Worm (Caenorhabditis elegans): Measurements from ENCODE around the gene grd-9.
A peak's percentile ranks its signal among the peaks of the same experiment; 100 is the strongest.

The grd-9 gene

DNA sequence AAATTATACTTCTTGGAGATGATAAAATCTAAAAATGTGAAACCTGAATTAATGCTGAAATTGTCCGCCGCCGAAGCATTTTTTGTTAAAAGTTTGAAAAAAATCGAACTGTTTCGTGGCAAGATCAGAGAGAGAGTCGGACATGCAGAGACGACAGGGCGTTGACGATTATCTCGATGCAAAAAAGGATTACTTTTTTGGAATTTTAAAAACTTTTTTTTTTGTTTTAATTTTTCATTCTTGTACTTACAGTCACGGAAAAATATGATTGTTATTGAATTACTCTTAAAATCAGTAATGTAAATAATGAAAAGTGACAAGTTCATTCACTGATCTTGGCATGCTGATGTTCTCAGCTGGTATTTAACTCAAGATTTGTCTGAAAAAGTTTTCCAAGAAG, 41.6 kb downstream of the grd-9 start, which contains the start of the genes M03F8.5 and M03F8.7:
Gene M03F8.5, minus strand, starts transcription at position 101 of the 400 bp plus-strand sequence.
Gene M03F8.7, plus strand, starts transcription at position 249 of the 400 bp plus-strand sequence.
- no peak for TF ChIP-seq lin-15B (tag; optimal IDR thresholded peaks at IDR 0.05)
- TF ChIP-seq ztf-11 (tag; optimal IDR thresholded peaks at IDR 0.05), result no peak
- no peak for TF ChIP-seq fkh-10 (GFP tag; optimal IDR thresholded peaks at IDR 0.05)
- TF ChIP-seq jun-1 (tag; optimal IDR thresholded peaks at IDR 0.05), result no peak
- no peak for TF ChIP-seq nhr-67 (tag; optimal IDR thresholded peaks at IDR 0.05)
- no peak for TF ChIP-seq nhr-28 (tag; optimal IDR thresholded peaks at IDR 0.05)
- no peak for TF ChIP-seq lsy-12 (tag; optimal IDR thresholded peaks at IDR 0.05)
- TF ChIP-seq nhr-76 (tag; optimal IDR thresholded peaks at IDR 0.05), result no peak
- no peak for TF ChIP-seq daf-12 (tag; optimal IDR thresholded peaks at IDR 0.05)
- TF ChIP-seq fos-1 (tag; optimal IDR thresholded peaks at IDR 0.05), result no peak
- TF ChIP-seq aly-2 (tag; optimal IDR thresholded peaks at IDR 0.05), result no peak
- no peak for TF ChIP-seq pha-4 (tag; optimal IDR thresholded peaks at IDR 0.05)
- TF ChIP-seq ZK546.5 (tag; optimal IDR thresholded peaks at IDR 0.05), result no peak

DNA sequence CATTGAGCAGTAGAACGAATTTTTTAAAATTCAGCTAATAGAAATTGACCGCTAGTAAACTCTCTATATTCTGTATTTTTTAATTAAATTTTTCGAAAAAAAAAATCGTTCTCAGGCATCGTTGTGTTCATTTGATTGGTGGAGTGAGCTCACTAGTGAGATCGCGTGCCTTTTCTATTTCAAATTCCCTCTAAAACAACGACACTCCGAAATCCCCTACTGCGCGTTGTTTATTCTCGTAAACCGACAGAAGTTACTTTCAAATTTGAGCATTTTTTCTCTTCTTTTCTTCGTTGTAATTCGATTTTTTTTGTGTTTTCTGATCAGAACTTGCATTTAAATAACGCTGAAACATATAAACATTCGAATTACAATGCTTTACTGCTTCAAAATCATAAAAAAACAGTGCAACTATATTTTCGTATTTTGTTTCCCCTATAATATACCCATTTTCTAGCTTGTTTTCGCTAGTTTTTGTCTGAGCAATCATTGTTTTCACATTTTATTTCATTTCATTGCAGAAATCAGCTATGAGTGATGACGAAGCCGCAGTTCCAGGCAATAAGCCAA, 44.5 kb downstream of the grd-9 start, which contains the start of gene syf-3:
Gene syf-3, plus strand, starts transcription at position 520 of the 570 bp plus-strand sequence.
- TF ChIP-seq lin-15B (tag; optimal IDR thresholded peaks at IDR 0.05), result peak; percentile 41
- peak; percentile 52 for TF ChIP-seq nfya-1 (tag; optimal IDR thresholded peaks at IDR 0.05; ENCODE audit: insufficient read depth)
- TF ChIP-seq pha-4 (tag; optimal IDR thresholded peaks at IDR 0.05), result peak; percentile 63
- TF ChIP-seq sea-2 (GFP tag; optimal IDR thresholded peaks at IDR 0.05), result no peak
- TF ChIP-seq aly-2 (tag; optimal IDR thresholded peaks at IDR 0.05), result no peak
- no peak for TF ChIP-seq nhr-12 (tag; optimal IDR thresholded peaks at IDR 0.05)
- peak; percentile 83 for TF ChIP-seq R02D3.7 (tag; optimal IDR thresholded peaks at IDR 0.05)
- peak; percentile 7 for TF ChIP-seq jun-1 (tag; optimal IDR thresholded peaks at IDR 0.05)
- TF ChIP-seq hmg-11 (tag; optimal IDR thresholded peaks at IDR 0.05), result peak; percentile 69
- no peak for TF ChIP-seq unc-39 (tag; optimal IDR thresholded peaks at IDR 0.05)

DNA sequence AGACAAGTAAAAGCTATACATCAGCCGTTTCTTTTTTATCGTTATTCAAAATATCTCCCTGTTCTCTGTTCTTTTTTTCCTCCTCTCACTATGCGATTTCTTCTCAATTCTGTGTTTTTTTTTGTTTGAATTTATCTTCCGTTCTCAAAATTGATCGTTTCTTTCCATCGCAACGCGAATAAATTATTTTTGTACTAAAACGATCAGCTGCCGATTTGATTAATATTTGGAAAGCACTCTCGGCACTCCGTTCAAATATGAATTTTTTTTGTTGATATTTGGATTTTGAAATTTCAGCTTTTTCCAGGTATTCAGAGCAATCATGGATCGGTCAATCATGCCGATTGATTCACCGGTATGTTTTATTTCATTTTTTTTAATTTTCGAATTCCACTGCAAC, 48.0 kb downstream of the grd-9 start, which contains the start of gene pst-1:
Gene pst-1, plus strand, starts transcription at position 301 of the 400 bp plus-strand sequence.
- TF ChIP-seq ceh-16 (tag; optimal IDR thresholded peaks at IDR 0.05), result no peak
- no peak for TF ChIP-seq mml-1 (tag; optimal IDR thresholded peaks at IDR 0.05)
- TF ChIP-seq sea-2 (GFP tag; optimal IDR thresholded peaks at IDR 0.05), result no peak
- TF ChIP-seq elt-1 (tag; optimal IDR thresholded peaks at IDR 0.05), result no peak
- TF ChIP-seq lin-39 (tag; optimal IDR thresholded peaks at IDR 0.05), result no peak
- TF ChIP-seq elt-3 (tag; optimal IDR thresholded peaks at IDR 0.05), result no peak
- TF ChIP-seq nhr-28 (tag; optimal IDR thresholded peaks at IDR 0.05), result no peak
- no peak for TF ChIP-seq nhr-23 (tag; optimal IDR thresholded peaks at IDR 0.05)
- TF ChIP-seq nfya-1 (tag; optimal IDR thresholded peaks at IDR 0.05; ENCODE audit: insufficient read depth), result no peak
- TF ChIP-seq fkh-2 (tag; optimal IDR thresholded peaks at IDR 0.05), result no peak
- no peak for TF ChIP-seq unc-62 (GFP tag; optimal IDR thresholded peaks at IDR 0.05)
- TF ChIP-seq fos-1 (tag; optimal IDR thresholded peaks at IDR 0.05), result no peak
- TF ChIP-seq skn-1 (tag; optimal IDR thresholded peaks at IDR 0.05), result no peak
- no peak for TF ChIP-seq ceh-82 (tag; optimal IDR thresholded peaks at IDR 0.05)
- no peak for TF ChIP-seq nhr-43 (tag; optimal IDR thresholded peaks at IDR 0.05; ENCODE audit: poor library complexity, severe bottlenecking)
- TF ChIP-seq ztf-4 (tag; optimal IDR thresholded peaks at IDR 0.05), result no peak
- TF ChIP-seq pqm-1 (tag; optimal IDR thresholded peaks at IDR 0.05), result no peak
